Fruit fly (Drosophila melanogaster) whole organism, embryonic: ENCODE results near the gene ATPsynbeta.
A peak's percentile ranks its signal among the peaks of the same experiment; 100 is the strongest.

Source experiments
- CG10431 ChIP-seq: fragments of 200-800 bp; sonication (Bioruptor generic); optimal IDR thresholded peaks from 3 replicates; lab custom pipeline; 2018; ENCODE audit warnings: missing biosample characterization, mild to moderate bottlenecking, missing genetic modification characterization
- CG10959 ChIP-seq: fragments of 200-800 bp; sonication (Bioruptor generic); IDR thresholded peaks from 2 replicates; pipeline ENCODE4 v1.3.6; 2022; ENCODE audit warnings: missing biosample characterization, missing genetic modification characterization
- CG11696 ChIP-seq: fragments of 200-800 bp; sonication (Bioruptor generic); IDR thresholded peaks from 2 replicates; pipeline ENCODE4 v1.3.6; 2022; ENCODE audit warnings: missing biosample characterization, missing genetic modification characterization
- CG12299 ChIP-seq: fragments of 200-800 bp; sonication (Bioruptor generic); optimal IDR thresholded peaks from 2 replicates; lab custom pipeline; 2018; ENCODE audit warnings: missing biosample characterization, mild to moderate bottlenecking, missing genetic modification characterization
- CG12942 ChIP-seq: fragments of 200-800 bp; sonication (Bioruptor generic); optimal IDR thresholded peaks from 3 replicates; lab custom pipeline; 2016; ENCODE audit warnings: missing biosample characterization, missing genetic modification characterization
- CG13424 ChIP-seq: fragments of 200-800 bp; sonication (Bioruptor generic); optimal IDR thresholded peaks from 2 replicates; lab custom pipeline; 2019; ENCODE audit warnings: missing biosample characterization, mild to moderate bottlenecking, missing genetic modification characterization, moderate library complexity
- CG15073 ChIP-seq: fragments of 200-800 bp; sonication (Bioruptor generic); optimal IDR thresholded peaks from 2 replicates; lab custom pipeline; 2016; ENCODE audit warnings: missing biosample characterization, missing genetic modification characterization
- CG15479 ChIP-seq: fragments of 200-800 bp; sonication (Bioruptor generic); optimal IDR thresholded peaks from 3 replicates; lab custom pipeline; 2019; ENCODE audit warnings: missing biosample characterization, mild to moderate bottlenecking, missing genetic modification characterization, moderate library complexity
- CG17328 ChIP-seq: fragments of 200-800 bp; sonication (Bioruptor generic); IDR thresholded peaks from 2 replicates; pipeline ENCODE4 v1.3.6; 2022; ENCODE audit warnings: missing biosample characterization, missing genetic modification characterization
- CG17568 ChIP-seq: fragments of 200-800 bp; sonication (Bioruptor generic); optimal IDR thresholded peaks from 2 replicates; lab custom pipeline; 2018; ENCODE audit warnings: missing biosample characterization, mild to moderate bottlenecking, missing genetic modification characterization, moderate library complexity
- CG18599 ChIP-seq: fragments of 200-800 bp; sonication (Bioruptor generic); optimal IDR thresholded peaks from 3 replicates; lab custom pipeline; 2017; ENCODE audit warnings: missing biosample characterization, missing genetic modification characterization, mild to moderate bottlenecking, moderate library complexity, missing genetic modification reagents
- CG34224 ChIP-seq: fragments of 200-800 bp; sonication (Bioruptor generic); IDR thresholded peaks from 3 replicates; pipeline ENCODE4 v1.3.6; 2022; ENCODE audit warnings: missing biosample characterization, missing genetic modification characterization; ENCODE audit not compliant: partially characterized antibody
- CG43689 ChIP-seq: fragments of 200-800 bp; sonication (Bioruptor generic); IDR thresholded peaks from 2 replicates; pipeline ENCODE4 v1.3.6; 2022; ENCODE audit warnings: missing biosample characterization, missing genetic modification characterization
- CG4617 ChIP-seq: fragments of 200-800 bp; sonication (Bioruptor generic); optimal IDR thresholded peaks from 3 replicates; lab custom pipeline; 2016; ENCODE audit warnings: missing biosample characterization, missing genetic modification characterization, borderline replicate concordance
- CG7963 ChIP-seq: fragments of 200-800 bp; sonication (Bioruptor generic); IDR thresholded peaks from 3 replicates; pipeline ENCODE4 v1.3.6; 2022; ENCODE audit warnings: missing biosample characterization, missing genetic modification characterization; ENCODE audit not compliant: partially characterized antibody
- CG9609 ChIP-seq: fragments of 200-800 bp; sonication (Bioruptor generic); optimal IDR thresholded peaks from 3 replicates; lab custom pipeline; 2016; ENCODE audit warnings: missing biosample characterization, missing genetic modification characterization
- CG9876 ChIP-seq: fragments of 200-800 bp; sonication (Bioruptor generic); optimal IDR thresholded peaks from 2 replicates; lab custom pipeline; 2016; ENCODE audit warnings: missing biosample characterization, missing genetic modification characterization
- CoRest ChIP-seq: fragments of 200-800 bp; sonication (Bioruptor generic); optimal IDR thresholded peaks from 3 replicates; lab custom pipeline; 2018; ENCODE audit warnings: missing biosample characterization, mild to moderate bottlenecking, missing genetic modification characterization, moderate library complexity
- Dbx ChIP-seq: fragments of 200-800 bp; sonication (Bioruptor generic); IDR thresholded peaks from 3 replicates; pipeline ENCODE4 v1.3.6; 2022; ENCODE audit warnings: missing biosample characterization, missing genetic modification characterization
- Dp ChIP-seq: fragments of 200-800 bp; sonication (Bioruptor generic); optimal IDR thresholded peaks from 2 replicates; lab custom pipeline; 2018; ENCODE audit warnings: missing biosample characterization, mild to moderate bottlenecking, missing genetic modification characterization, moderate library complexity
- Drgx ChIP-seq: fragments of 200-800 bp; sonication (Bioruptor generic); IDR thresholded peaks from 2 replicates; pipeline ENCODE4 v1.3.6; 2022; ENCODE audit warnings: missing biosample characterization, missing genetic modification characterization
- ERR ChIP-seq: fragments of 200-800 bp; sonication (Bioruptor generic); optimal IDR thresholded peaks from 2 replicates; lab custom pipeline; 2016; ENCODE audit warnings: missing biosample characterization, missing genetic modification characterization
- Eip74EF ChIP-seq, 2 experiments: fragments of 200-800 bp in 1 of 2; fragments of >200 bp in 1 of 2; sonication (Bioruptor generic) in 1 of 2; optimal IDR thresholded peaks; 2 replicates each; lab custom pipeline; 2017 to 2019; ENCODE audit warnings: missing biosample characterization in 2 of 2, missing genetic modification characterization in 2 of 2, mild to moderate bottlenecking in 1 of 2, moderate library complexity in 1 of 2
- Fer3 ChIP-seq: fragments of 200-800 bp; sonication (Bioruptor generic); optimal IDR thresholded peaks from 2 replicates; lab custom pipeline; 2018; ENCODE audit warnings: missing biosample characterization, mild to moderate bottlenecking, missing genetic modification characterization, moderate library complexity
- HLH3B ChIP-seq: fragments of 200-800 bp; sonication (Bioruptor generic); IDR thresholded peaks from 2 replicates; pipeline ENCODE4 v1.3.6; 2022; ENCODE audit warnings: missing biosample characterization, missing genetic modification characterization
- Trl ChIP-seq, 3 experiments: fragments of >200 bp in 2 of 3; fragments of 200-800 bp in 1 of 3; sonication (Bioruptor generic) in 1 of 3; optimal IDR thresholded peaks; 2 replicates in 1 of 3; 3 replicates in 2 of 3; lab custom pipeline; 2016 to 2017; ENCODE audit warnings: missing biosample characterization in 1 of 3, missing genetic modification characterization in 1 of 3
- ap ChIP-seq: fragments of 200-800 bp; sonication (Bioruptor generic); IDR thresholded peaks from 2 replicates; pipeline ENCODE4 v1.3.6; 2022; ENCODE audit warnings: missing biosample characterization, missing genetic modification characterization
- ase ChIP-seq: fragments of 200-800 bp; sonication (Bioruptor generic); IDR thresholded peaks from 3 replicates; pipeline ENCODE4 v1.3.6; 2022; ENCODE audit warnings: missing biosample characterization, missing genetic modification characterization
- az2 ChIP-seq: fragments of 200-800 bp; sonication (Bioruptor generic); optimal IDR thresholded peaks from 3 replicates; lab custom pipeline; 2016; ENCODE audit warnings: missing biosample characterization, missing genetic modification characterization
- br ChIP-seq: fragments of >200 bp; optimal IDR thresholded peaks from 2 replicates; lab custom pipeline; 2017
- ci ChIP-seq: fragments of 200-800 bp; sonication (Bioruptor generic); IDR thresholded peaks from 3 replicates; pipeline ENCODE4 v1.3.6; 2022; ENCODE audit warnings: missing biosample characterization, missing genetic modification characterization
- crp ChIP-seq, 2 experiments: fragments of 200-800 bp; sonication (Bioruptor generic); optimal IDR thresholded peaks; 2 replicates in 1 of 2; 3 replicates in 1 of 2; lab custom pipeline; 2017; ENCODE audit warnings: missing biosample characterization in 2 of 2, missing genetic modification characterization in 2 of 2, mild to moderate bottlenecking in 1 of 2, moderate library complexity in 1 of 2
- dpn ChIP-seq, 2 experiments: fragments of 200-800 bp; sonication (Bioruptor generic); optimal IDR thresholded peaks; 3 replicates each; lab custom pipeline; 2016; ENCODE audit warnings: missing biosample characterization in 2 of 2, missing genetic modification characterization in 2 of 2
- gsb ChIP-seq: fragments of 200-800 bp; sonication (Bioruptor generic); IDR thresholded peaks from 2 replicates; pipeline ENCODE4 v1.3.6; 2022; ENCODE audit warnings: missing biosample characterization, missing genetic modification characterization
- insv ChIP-seq, 2 experiments: fragments of 200-800 bp; sonication (Bioruptor generic); optimal IDR thresholded peaks; 3 replicates each; lab custom pipeline; 2016 to 2018; ENCODE audit warnings: missing biosample characterization in 2 of 2, missing genetic modification characterization in 2 of 2
- oc ChIP-seq: fragments of 200-800 bp; sonication (Bioruptor generic); optimal IDR thresholded peaks from 2 replicates; lab custom pipeline; 2018; ENCODE audit warnings: missing biosample characterization, mild to moderate bottlenecking, missing genetic modification characterization, moderate library complexity
- pita ChIP-seq: fragments of 200-800 bp; sonication (Bioruptor generic); optimal IDR thresholded peaks from 2 replicates; lab custom pipeline; 2017; ENCODE audit warnings: missing biosample characterization, mild to moderate bottlenecking, missing genetic modification characterization
- pnt ChIP-seq: fragments of 200-800 bp; sonication (Bioruptor generic); optimal IDR thresholded peaks from 3 replicates; lab custom pipeline; 2016; ENCODE audit warnings: missing biosample characterization, missing genetic modification characterization
- ranshi ChIP-seq: fragments of 200-800 bp; sonication (Bioruptor generic); IDR thresholded peaks from 2 replicates; pipeline ENCODE4 v1.3.6; 2022; ENCODE audit warnings: missing biosample characterization, missing genetic modification characterization
- ro ChIP-seq: fragments of 200-800 bp; sonication (Bioruptor generic); IDR thresholded peaks from 2 replicates; pipeline ENCODE4 v1.3.6; 2022; ENCODE audit warnings: missing biosample characterization, missing genetic modification characterization
- shn ChIP-seq: fragments of 200-800 bp; sonication (Bioruptor generic); optimal IDR thresholded peaks from 3 replicates; lab custom pipeline; 2016; ENCODE audit warnings: missing biosample characterization, missing genetic modification characterization
- sim ChIP-seq: fragments of 200-800 bp; sonication (Bioruptor generic); IDR thresholded peaks from 2 replicates; pipeline ENCODE4 v1.3.6; 2022; ENCODE audit warnings: missing biosample characterization, missing genetic modification characterization
- ssp ChIP-seq: fragments of 200-800 bp; sonication (Bioruptor generic); IDR thresholded peaks from 2 replicates; pipeline ENCODE4 v1.3.6; 2022; ENCODE audit warnings: missing biosample characterization, missing genetic modification characterization
- tll ChIP-seq, 2 experiments: fragments of 200-800 bp in 1 of 2; fragments of >200 bp in 1 of 2; sonication (Bioruptor generic) in 1 of 2; optimal IDR thresholded peaks; 2 replicates each; lab custom pipeline; 2017 to 2019; ENCODE audit warnings: missing biosample characterization in 2 of 2, missing genetic modification characterization in 2 of 2, mild to moderate bottlenecking in 1 of 2, moderate library complexity in 1 of 2
- usp ChIP-seq: fragments of >200 bp; optimal IDR thresholded peaks from 2 replicates; lab custom pipeline; 2017; ENCODE audit warnings: missing biosample characterization, missing genetic modification characterization
- vnd ChIP-seq: fragments of 200-800 bp; sonication (Bioruptor generic); IDR thresholded peaks from 3 replicates; pipeline ENCODE4 v1.3.6; 2022; ENCODE audit warnings: missing biosample characterization, missing genetic modification characterization; ENCODE audit not compliant: partially characterized antibody
- vvl ChIP-seq: fragments of 200-800 bp; sonication (Bioruptor generic); IDR thresholded peaks from 2 replicates; pipeline ENCODE4 v1.3.6; 2022; ENCODE audit warnings: missing biosample characterization, missing genetic modification characterization
- wdn ChIP-seq: fragments of 200-800 bp; sonication (Bioruptor generic); IDR thresholded peaks from 2 replicates; pipeline ENCODE4 v1.3.6; 2022; ENCODE audit warnings: missing biosample characterization, missing genetic modification characterization
- yki ChIP-seq: fragments of >200 bp; optimal IDR thresholded peaks from 3 replicates; lab custom pipeline; 2018
- zf30C ChIP-seq: fragments of 200-800 bp; sonication (Bioruptor generic); optimal IDR thresholded peaks from 3 replicates; lab custom pipeline; 2018; ENCODE audit warnings: missing biosample characterization, mild to moderate bottlenecking, missing genetic modification characterization

ATPsynbeta gene

dm6 chr4:1030692-1031110 lies 583 bp upstream of the ATPsynbeta start (continued):
- no peak for TF ChIP-seq CG15073 (GFP tag; lab: Kevin White, UChicago)
- TF ChIP-seq ci (GFP tag; lab: Robert Waterston, UW): no peak; the same call in 2 of the 3 replicates
- TF ChIP-seq zf30C (GFP tag; lab: Kevin White, UChicago): no peak
- peak; percentile 63; the same call in 2 of the 3 replicates for TF ChIP-seq CG7963
- no peak for TF ChIP-seq CG10431 (GFP tag; lab: Kevin White, UChicago)
- TF ChIP-seq CG9876: peak; percentile 33
- TF ChIP-seq CG17568 (GFP tag; lab: Kevin White, UChicago): no peak
- TF ChIP-seq wdn: no peak
- no peak for TF ChIP-seq usp (GFP tag; lab: Kevin White, UChicago)
- no peak for TF ChIP-seq CG11696
- TF ChIP-seq Eip74EF (GFP tag; optimal IDR thresholded peaks at IDR 0.05; lab: Kevin White, UChicago): no peak
- TF ChIP-seq CoRest (tag; lab: Kevin White, UChicago): peak; percentile 32
- TF ChIP-seq ap (GFP tag; lab: Robert Waterston, UW): no peak
- TF ChIP-seq CG12299 (tag; lab: Kevin White, UChicago): no peak
- no peak for TF ChIP-seq insv (GFP tag; optimal IDR thresholded peaks at IDR 0.05; lab: Kevin White, UChicago)
- TF ChIP-seq ase (GFP tag; lab: Robert Waterston, UW): no peak
- TF ChIP-seq vvl (GFP tag; lab: Robert Waterston, UW): no peak
- no peak for TF ChIP-seq oc
- no peak for TF ChIP-seq gsb (GFP tag; lab: Robert Waterston, UW)
- TF ChIP-seq vnd (GFP tag; lab: Robert Waterston, UW): no peak

- TF ChIP-seq ssp (GFP tag; lab: Robert Waterston, UW) (peak; percentile 94), az2 (GFP tag; lab: Kevin White, UChicago) (no peak), Drgx (GFP tag; lab: Robert Waterston, UW) (no peak), CG13424 (tag; lab: Kevin White, UChicago) (no peak), ro (GFP tag; lab: Robert Waterston, UW) (no peak), yki (no peak), CG15479 (GFP tag; lab: Kevin White, UChicago) (no peak), dpn (GFP tag; optimal IDR thresholded peaks at IDR 0.05; lab: Kevin White, UChicago) (no peak), shn (GFP tag; lab: Kevin White, UChicago) (no peak), CG18599 (GFP tag; lab: Kevin White, UChicago) (no peak), CG10959 (no peak), ranshi (GFP tag; lab: Robert Waterston, UW) (no peak), pita (GFP tag; lab: Kevin White, UChicago) (no peak), pnt (no peak), CG17568 (GFP tag; lab: Kevin White, UChicago) (peak; percentile 74), br (lab: Kevin White, UChicago) (no peak), Eip74EF (GFP tag; optimal IDR thresholded peaks at IDR 0.05; lab: Kevin White, UChicago) (no peak), tll (GFP tag; optimal IDR thresholded peaks at IDR 0.05; lab: Kevin White, UChicago) (no peak), CG4617 (GFP tag; lab: Kevin White, UChicago) (peak; percentile 71), CG7963 (peak; percentile 52; the same call in 2 of the 3 replicates), Fer3 (tag; lab: Kevin White, UChicago) (no peak), CG12942 (no peak), CG17328 (GFP tag; lab: Robert Waterston, UW) (no peak), Dp (GFP tag; lab: Kevin White, UChicago) (no peak), sim (no peak), CG9609 (no peak), CG34224 (GFP tag; lab: Robert Waterston, UW) (peak; percentile 71), CG43689 (GFP tag; lab: Robert Waterston, UW) (no peak), crp (GFP tag; optimal IDR thresholded peaks at IDR 0.05; lab: Kevin White, UChicago) (no peak), Dbx (peak; percentile 59; the same call in 1 of the 3 replicates), HLH3B (no peak), Trl (optimal IDR thresholded peaks at IDR 0.05; lab: Kevin White, UChicago) (no peak), Trl (GFP tag; optimal IDR thresholded peaks at IDR 0.05; lab: Kevin White, UChicago) (peak; percentile 32), ERR (GFP tag; lab: Kevin White, UChicago) (no peak)
Measured at dm6 chr4:1031687-1032140, 430 bp downstream of the ATPsynbeta start, which contains the start of gene CG11076. Gene CG11076 (minus strand): TSS chr4:1031757.
